Fruit fly (Drosophila melanogaster) whole organism, embryonic: Measurements from ENCODE around the gene KFase.

Experiments
- Antp ChIP-seq: fragments of 200-800 bp; sonication (Bioruptor generic); optimal IDR thresholded peaks from 3 replicates; lab custom pipeline; 2016; ENCODE audit warnings: missing biosample characterization, missing genetic modification characterization
- Bteb2 ChIP-seq: fragments of 200-800 bp; sonication (Bioruptor generic); optimal IDR thresholded peaks from 2 replicates; lab custom pipeline; 2016; ENCODE audit warnings: missing biosample characterization, missing genetic modification characterization
- CG12104 ChIP-seq: fragments of 200-800 bp; sonication (Bioruptor generic); optimal IDR thresholded peaks from 3 replicates; lab custom pipeline; 2016; ENCODE audit warnings: missing biosample characterization, missing genetic modification characterization
- CG12155 ChIP-seq: fragments of 200-800 bp; sonication (Bioruptor generic); optimal IDR thresholded peaks from 3 replicates; lab custom pipeline; 2016; ENCODE audit warnings: missing biosample characterization, missing genetic modification characterization
- CG13775 ChIP-seq: fragments of 200-800 bp; sonication (Bioruptor generic); optimal IDR thresholded peaks from 3 replicates; lab custom pipeline; 2017; ENCODE audit warnings: missing biosample characterization, mild to moderate bottlenecking, missing genetic modification characterization
- CG14710 ChIP-seq: fragments of 200-800 bp; sonication (Bioruptor generic); optimal IDR thresholded peaks from 3 replicates; lab custom pipeline; 2019; ENCODE audit warnings: missing biosample characterization, mild to moderate bottlenecking, missing genetic modification characterization, moderate library complexity
- CG15269 ChIP-seq: fragments of 200-800 bp; sonication (Bioruptor generic); optimal IDR thresholded peaks from 2 replicates; lab custom pipeline; 2018; ENCODE audit warnings: missing biosample characterization, mild to moderate bottlenecking, missing genetic modification characterization, moderate library complexity
- CG16863 ChIP-seq: fragments of 200-800 bp; sonication (Bioruptor generic); optimal IDR thresholded peaks from 3 replicates; lab custom pipeline; 2016; ENCODE audit warnings: missing biosample characterization, missing genetic modification characterization
- CG43689 ChIP-seq: fragments of 200-800 bp; sonication (Bioruptor generic); IDR thresholded peaks from 2 replicates; pipeline ENCODE4 v1.3.6; 2022; ENCODE audit warnings: missing biosample characterization, missing genetic modification characterization
- CG4707 ChIP-seq: fragments of 200-800 bp; sonication (Bioruptor generic); optimal IDR thresholded peaks from 2 replicates; lab custom pipeline; 2018; ENCODE audit warnings: missing biosample characterization, mild to moderate bottlenecking, missing genetic modification characterization, moderate library complexity
- CG5245 ChIP-seq: fragments of 200-800 bp; sonication (Bioruptor generic); optimal IDR thresholded peaks from 3 replicates; lab custom pipeline; 2016; ENCODE audit warnings: missing biosample characterization, missing genetic modification characterization
- CG7556 ChIP-seq: fragments of 200-800 bp; sonication (Bioruptor generic); optimal IDR thresholded peaks from 2 replicates; lab custom pipeline; 2017; ENCODE audit warnings: missing biosample characterization, mild to moderate bottlenecking, missing genetic modification characterization
- CG7786 ChIP-seq: fragments of 200-800 bp; sonication (Bioruptor generic); optimal IDR thresholded peaks from 2 replicates; lab custom pipeline; 2016; ENCODE audit warnings: missing biosample characterization, missing genetic modification characterization
- CG7928 ChIP-seq: fragments of 200-800 bp; sonication (Bioruptor generic); optimal IDR thresholded peaks from 2 replicates; lab custom pipeline; 2017; ENCODE audit warnings: missing biosample characterization, mild to moderate bottlenecking, missing genetic modification characterization
- CG7963 ChIP-seq: fragments of 200-800 bp; sonication (Bioruptor generic); IDR thresholded peaks from 3 replicates; pipeline ENCODE4 v1.3.6; 2022; ENCODE audit warnings: missing biosample characterization, missing genetic modification characterization; ENCODE audit not compliant: partially characterized antibody
- CG8089 ChIP-seq: fragments of 200-800 bp; sonication (Bioruptor generic); optimal IDR thresholded peaks from 3 replicates; lab custom pipeline; 2016; ENCODE audit warnings: missing biosample characterization, missing genetic modification characterization
- CHES-1-like ChIP-seq: fragments of 200-800 bp; sonication (Bioruptor generic); optimal IDR thresholded peaks from 2 replicates; lab custom pipeline; 2016; ENCODE audit warnings: missing biosample characterization, missing genetic modification characterization
- Dip2 ChIP-seq: fragments of 200-800 bp; sonication (Bioruptor generic); IDR thresholded peaks from 2 replicates; pipeline ENCODE4 v1.3.6; 2022; ENCODE audit warnings: missing biosample characterization, missing genetic modification characterization
- Hr3 ChIP-seq: fragments of 200-800 bp; sonication (Bioruptor generic); optimal IDR thresholded peaks from 3 replicates; lab custom pipeline; 2016; ENCODE audit warnings: missing biosample characterization, missing genetic modification characterization
- Lpt ChIP-seq: fragments of >200 bp; optimal IDR thresholded peaks from 2 replicates; lab custom pipeline; 2018; ENCODE audit warnings: missing biosample characterization, missing genetic modification characterization
- MESR4 ChIP-seq: fragments of 200-800 bp; sonication (Bioruptor generic); optimal IDR thresholded peaks from 2 replicates; lab custom pipeline; 2018; ENCODE audit warnings: missing biosample characterization, mild to moderate bottlenecking, missing genetic modification characterization, moderate library complexity
- Mes4 ChIP-seq: fragments of 200-800 bp; sonication (Bioruptor generic); optimal IDR thresholded peaks from 2 replicates; lab custom pipeline; 2016; ENCODE audit warnings: missing biosample characterization, missing genetic modification characterization
- Nf-YB ChIP-seq: fragments of 200-800 bp; sonication (Bioruptor generic); optimal IDR thresholded peaks from 3 replicates; lab custom pipeline; 2019; ENCODE audit warnings: missing biosample characterization, mild to moderate bottlenecking, missing genetic modification characterization, moderate library complexity
- Poxn ChIP-seq: fragments of 200-800 bp; sonication (Bioruptor generic); IDR thresholded peaks from 2 replicates; pipeline ENCODE4 v1.3.6; 2022; ENCODE audit warnings: missing biosample characterization, missing genetic modification characterization
- Rfx ChIP-seq: fragments of 200-800 bp; sonication (Bioruptor generic); IDR thresholded peaks from 2 replicates; pipeline ENCODE4 v1.3.6; 2022; ENCODE audit warnings: missing biosample characterization, missing genetic modification characterization
- Side ChIP-seq: fragments of 200-800 bp; sonication (Bioruptor generic); optimal IDR thresholded peaks from 2 replicates; lab custom pipeline; 2016; ENCODE audit warnings: missing biosample characterization, missing genetic modification characterization
- Taf1 ChIP-seq: fragments of 200-800 bp; sonication (Bioruptor generic); IDR thresholded peaks from 2 replicates; pipeline ENCODE4 v1.3.6; 2022; ENCODE audit warnings: missing biosample characterization, missing genetic modification characterization
- ara ChIP-seq: fragments of 200-800 bp; sonication (Bioruptor generic); IDR thresholded peaks from 2 replicates; pipeline ENCODE4 v1.3.6; 2022; ENCODE audit warnings: missing biosample characterization, missing genetic modification characterization
- bsh ChIP-seq, 2 experiments: fragments of 200-800 bp; sonication (Bioruptor generic); optimal IDR thresholded peaks; 2 replicates each; lab custom pipeline; 2017 to 2018; ENCODE audit warnings: mild to moderate bottlenecking in 2 of 2, missing biosample characterization in 2 of 2, missing genetic modification characterization in 2 of 2, moderate library complexity in 1 of 2
- caup ChIP-seq: fragments of 200-800 bp; sonication (Bioruptor generic); optimal IDR thresholded peaks from 3 replicates; lab custom pipeline; 2017; ENCODE audit warnings: missing biosample characterization, mild to moderate bottlenecking, missing genetic modification characterization, moderate library complexity; ENCODE audit not compliant: severe bottlenecking
- da ChIP-seq: fragments of 200-800 bp; sonication (Bioruptor generic); optimal IDR thresholded peaks from 2 replicates; lab custom pipeline; 2016; ENCODE audit warnings: missing biosample characterization, missing genetic modification characterization
- dimm ChIP-seq: fragments of 200-800 bp; sonication (Bioruptor generic); IDR thresholded peaks from 2 replicates; pipeline ENCODE4 v1.3.6; 2022; ENCODE audit warnings: missing biosample characterization, missing genetic modification characterization
- eyg ChIP-seq: fragments of 200-800 bp; sonication (Bioruptor generic); optimal IDR thresholded peaks from 3 replicates; lab custom pipeline; 2016; ENCODE audit warnings: missing biosample characterization, missing genetic modification characterization
- fru ChIP-seq: fragments of >200 bp; optimal IDR thresholded peaks from 2 replicates; lab custom pipeline; 2017
- gem ChIP-seq: fragments of 200-800 bp; sonication (Bioruptor generic); optimal IDR thresholded peaks from 2 replicates; lab custom pipeline; 2019; ENCODE audit warnings: missing biosample characterization, mild to moderate bottlenecking, missing genetic modification characterization, moderate library complexity
- gt ChIP-seq: fragments of 200-800 bp; sonication (Bioruptor generic); IDR thresholded peaks from 2 replicates; pipeline ENCODE4 v1.3.6; 2022; ENCODE audit warnings: missing biosample characterization, missing genetic modification characterization
- h ChIP-seq: fragments of >200 bp; optimal IDR thresholded peaks from 2 replicates; lab custom pipeline; 2017
- ham ChIP-seq: fragments of 200-800 bp; sonication (Bioruptor generic); IDR thresholded peaks from 2 replicates; pipeline ENCODE4 v1.3.6; 2022; ENCODE audit warnings: missing biosample characterization, missing genetic modification characterization
- hb ChIP-seq: fragments of 200-800 bp; sonication (Bioruptor generic); IDR thresholded peaks from 3 replicates; pipeline ENCODE4 v1.3.6; 2022; ENCODE audit warnings: missing biosample characterization, missing genetic modification characterization; ENCODE audit not compliant: partially characterized antibody
- hbn ChIP-seq: fragments of 200-800 bp; sonication (Bioruptor generic); IDR thresholded peaks from 2 replicates; pipeline ENCODE4 v1.3.6; 2022; ENCODE audit warnings: missing biosample characterization, missing genetic modification characterization; ENCODE audit not compliant: partially characterized antibody
- lbe ChIP-seq: fragments of 200-800 bp; sonication (Bioruptor generic); optimal IDR thresholded peaks from 2 replicates; lab custom pipeline; 2016; ENCODE audit warnings: missing biosample characterization, mild to moderate bottlenecking, missing genetic modification characterization
- lov ChIP-seq, 2 experiments: fragments of 200-800 bp in 1 of 2; fragments of >200 bp in 1 of 2; sonication (Bioruptor generic) in 1 of 2; IDR thresholded peaks in 1 of 2; optimal IDR thresholded peaks in 1 of 2; 2 replicates in 1 of 2; 3 replicates in 1 of 2; pipeline versions ENCODE4 v1.3.6 to Lab custom; 2017 to 2022; ENCODE audit warnings: missing biosample characterization in 1 of 2, missing genetic modification characterization in 1 of 2
- salm ChIP-seq: fragments of 200-800 bp; sonication (Bioruptor generic); optimal IDR thresholded peaks from 2 replicates; lab custom pipeline; 2018; ENCODE audit warnings: missing biosample characterization, mild to moderate bottlenecking, missing genetic modification characterization
- sd ChIP-seq: fragments of 200-800 bp; sonication (Bioruptor generic); optimal IDR thresholded peaks from 3 replicates; lab custom pipeline; 2018; ENCODE audit warnings: missing biosample characterization, mild to moderate bottlenecking, missing genetic modification characterization, moderate library complexity
- sima ChIP-seq: fragments of 200-800 bp; sonication (Bioruptor generic); optimal IDR thresholded peaks from 2 replicates; lab custom pipeline; 2016; ENCODE audit warnings: missing biosample characterization, missing genetic modification characterization
- sqz ChIP-seq: fragments of 200-800 bp; sonication (Bioruptor generic); optimal IDR thresholded peaks from 3 replicates; lab custom pipeline; 2018; ENCODE audit warnings: missing biosample characterization, mild to moderate bottlenecking, missing genetic modification characterization
- sug ChIP-seq: fragments of 200-800 bp; optimal IDR thresholded peaks from 2 replicates; lab custom pipeline; 2019; ENCODE audit warnings: missing biosample characterization, mild to moderate bottlenecking, missing genetic modification characterization, moderate library complexity
- wek ChIP-seq: fragments of 200-800 bp; sonication (Bioruptor generic); optimal IDR thresholded peaks from 3 replicates; lab custom pipeline; 2018; ENCODE audit warnings: missing biosample characterization, mild to moderate bottlenecking, missing genetic modification characterization, moderate library complexity
- zfh1 ChIP-seq: fragments of 200-800 bp; sonication (Bioruptor generic); IDR thresholded peaks from 3 replicates; pipeline ENCODE4 v1.3.6; 2022; ENCODE audit warnings: missing biosample characterization, missing genetic modification characterization

KFase gene

DNA sequence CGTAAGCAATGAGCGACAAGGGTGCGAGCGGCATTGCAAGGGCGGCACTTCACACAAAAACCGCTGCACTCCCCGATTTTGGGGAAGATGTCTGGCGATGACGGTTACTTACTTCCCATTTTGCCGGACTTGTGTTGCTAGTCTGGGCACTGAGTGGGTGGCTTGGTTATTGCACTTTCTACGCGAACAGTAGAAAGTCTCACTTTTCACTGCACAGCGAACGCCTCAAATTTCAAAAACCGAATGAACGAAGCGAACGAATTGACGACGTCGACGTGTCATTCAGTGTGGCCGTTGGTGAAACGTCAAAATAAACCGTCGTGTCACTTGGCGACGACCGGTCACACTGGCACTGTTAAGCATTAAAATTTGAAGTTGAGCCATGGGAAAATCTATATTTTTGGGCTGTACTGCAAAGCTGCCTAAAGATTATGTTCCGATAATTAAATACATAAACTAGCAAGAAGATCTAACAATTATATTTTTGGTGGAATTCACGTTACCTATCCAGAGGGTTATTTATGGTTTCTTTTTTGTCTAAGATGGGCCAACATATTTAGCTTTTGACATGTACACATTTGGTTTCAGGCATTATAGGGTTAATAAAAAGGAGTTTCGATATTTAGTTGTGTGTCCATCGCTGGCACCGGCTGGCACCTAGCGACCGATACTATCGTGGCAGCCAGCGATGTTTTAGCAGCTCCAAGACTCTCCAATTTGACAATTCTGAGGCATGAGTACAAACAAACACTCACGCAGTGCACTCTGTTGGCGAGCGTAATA lies 8.2 kb downstream of the KFase start, which contains the start of the genes Sec61alpha and Daxx (continued):
- TF ChIP-seq CG14710 (tag; lab: Kevin White, UChicago) = peak; percentile 90
- peak; percentile 93 for TF ChIP-seq Rfx (GFP tag; lab: Robert Waterston, UW)
- peak; percentile 100 for TF ChIP-seq CG7963 (GFP tag; lab: Robert Waterston, UW)
- no peak for TF ChIP-seq Lpt (GFP tag; lab: Kevin White, UChicago)
- peak; percentile 87 for TF ChIP-seq sug (tag; lab: Kevin White, UChicago)
- TF ChIP-seq salm = peak; percentile 55
- no peak for TF ChIP-seq Dip2 (GFP tag; lab: Robert Waterston, UW)
- TF ChIP-seq Taf1 (GFP tag; lab: Robert Waterston, UW) = peak; percentile 78
- TF ChIP-seq lov (optimal IDR thresholded peaks at IDR 0.05; lab: Kevin White, UChicago) = no peak
- 0 out of 3 replicates have a peak, but pooled peaks have one; percentile 61 for TF ChIP-seq lov (GFP tag; IDR thresholded peaks at IDR 0.05; lab: Robert Waterston, UW)
- TF ChIP-seq sima (GFP tag; lab: Kevin White, UChicago) = peak; percentile 37
- peak; percentile 93 for TF ChIP-seq Antp (GFP tag; lab: Kevin White, UChicago)
- TF ChIP-seq Poxn (GFP tag; lab: Robert Waterston, UW) = peak; percentile 75; the same call in 1 of the 2 replicates
- peak; percentile 37 for TF ChIP-seq Nf-YB (GFP tag; lab: Kevin White, UChicago)
- TF ChIP-seq hb (GFP tag; lab: Robert Waterston, UW) = peak; percentile 100
- TF ChIP-seq zfh1 (GFP tag; lab: Robert Waterston, UW) = peak; percentile 69; the same call in 2 of the 3 replicates
- TF ChIP-seq bsh (GFP tag; optimal IDR thresholded peaks at IDR 0.05; lab: Kevin White, UChicago) = peak in 1 of 2 experiments; percentile 77
- peak; percentile 98 for TF ChIP-seq hbn (GFP tag; lab: Robert Waterston, UW)
- peak; percentile 65 for TF ChIP-seq Mes4
- peak; percentile 82 for TF ChIP-seq Bteb2 (GFP tag; lab: Kevin White, UChicago)
- TF ChIP-seq ham = peak; percentile 74
- no peak for TF ChIP-seq h
- TF ChIP-seq CG7556 = peak; percentile 62
- peak; percentile 79 for TF ChIP-seq CG8089 (GFP tag; lab: Kevin White, UChicago)
- TF ChIP-seq wek (GFP tag; lab: Kevin White, UChicago) = peak; percentile 12
- TF ChIP-seq CG4707 = no peak
- peak; percentile 89 for TF ChIP-seq CG16863 (GFP tag; lab: Kevin White, UChicago)
- TF ChIP-seq dimm (GFP tag; lab: Robert Waterston, UW) = peak; percentile 72
- peak; percentile 75 for TF ChIP-seq MESR4
- TF ChIP-seq ara = peak; percentile 84
- peak; percentile 46 for TF ChIP-seq sd (tag; lab: Kevin White, UChicago)
- TF ChIP-seq CG12104 (GFP tag; lab: Kevin White, UChicago) = peak; percentile 70
- TF ChIP-seq Hr3 (GFP tag; lab: Kevin White, UChicago) = peak; percentile 87
- TF ChIP-seq CG43689 = peak; percentile 38; the same call in 1 of the 2 replicates
- TF ChIP-seq gem (tag; lab: Kevin White, UChicago) = peak; percentile 89
- TF ChIP-seq sqz (GFP tag; lab: Kevin White, UChicago) = no peak
- TF ChIP-seq lbe (GFP tag; lab: Kevin White, UChicago) = peak; percentile 76
- peak; percentile 40 for TF ChIP-seq CG5245 (GFP tag; lab: Kevin White, UChicago)
- peak; percentile 89 for TF ChIP-seq eyg (GFP tag; lab: Kevin White, UChicago)
- TF ChIP-seq caup (GFP tag; lab: Kevin White, UChicago) = peak; percentile 65
- TF ChIP-seq CG13775 (GFP tag; lab: Kevin White, UChicago) = peak; percentile 79
- peak; percentile 90 for TF ChIP-seq CG7786
- TF ChIP-seq CG7928 (GFP tag; lab: Kevin White, UChicago) = peak; percentile 41
- no peak for TF ChIP-seq fru (lab: Kevin White, UChicago)
- TF ChIP-seq CG12155 (GFP tag; lab: Kevin White, UChicago) = peak; percentile 88
- TF ChIP-seq CHES-1-like = peak; percentile 88
- TF ChIP-seq da = peak; percentile 77
- 0 out of 2 replicates have a peak, but pooled peaks have one; percentile 27 for TF ChIP-seq gt (GFP tag; lab: Robert Waterston, UW)
- TF ChIP-seq Side = peak; percentile 83
- peak; percentile 84 for TF ChIP-seq CG15269 (tag; lab: Kevin White, UChicago)
